Worm (Caenorhabditis elegans) whole organism, midembryonic: ENCODE data around the gene mccc-2.

ENCODE experiments used
- flt-1 ChIP-seq: fragments of 200-800 bp; sonication (Bioruptor generic); IDR thresholded peaks from 2 replicates; pipeline ENCODE4 v1.3.6; 2022; ENCODE audit warnings: missing genetic modification characterization, missing compliant biosample characterization
- med-1 ChIP-seq: sonication (generic microtip); optimal IDR thresholded peaks from 2 replicates; lab custom pipeline; 2017; ENCODE audit warnings: missing genetic modification characterization, mild to moderate bottlenecking, missing compliant biosample characterization, antibody characterized with exemption, missing genetic modification reagents; ENCODE audit not compliant: insufficient read depth
- ref-1 ChIP-seq: fragments of 200-800 bp; sonication (Bioruptor generic); conservative IDR thresholded peaks from 2 replicates; pipeline ENCODE4 v1.3.6; 2022; ENCODE audit warnings: missing genetic modification reagents, missing genetic modification characterization, missing compliant biosample characterization
- tab-1 ChIP-seq: fragments of 200-800 bp; sonication (Bioruptor generic); IDR thresholded peaks from 2 replicates; pipeline ENCODE4 v1.3.6; 2022; ENCODE audit warnings: missing genetic modification characterization, missing compliant biosample characterization
- ztf-23 ChIP-seq: fragments of 200-800 bp; sonication (Bioruptor generic); IDR thresholded peaks from 2 replicates; pipeline ENCODE4 v1.3.6; 2022; ENCODE audit warnings: missing genetic modification reagents, missing genetic modification characterization, missing compliant biosample characterization
- ztf-29 ChIP-seq: fragments of 200-800 bp; sonication (Bioruptor generic); IDR thresholded peaks from 2 replicates; pipeline ENCODE4 v1.3.6; 2022; ENCODE audit warnings: missing genetic modification reagents, missing genetic modification characterization, missing compliant biosample characterization

DNA sequence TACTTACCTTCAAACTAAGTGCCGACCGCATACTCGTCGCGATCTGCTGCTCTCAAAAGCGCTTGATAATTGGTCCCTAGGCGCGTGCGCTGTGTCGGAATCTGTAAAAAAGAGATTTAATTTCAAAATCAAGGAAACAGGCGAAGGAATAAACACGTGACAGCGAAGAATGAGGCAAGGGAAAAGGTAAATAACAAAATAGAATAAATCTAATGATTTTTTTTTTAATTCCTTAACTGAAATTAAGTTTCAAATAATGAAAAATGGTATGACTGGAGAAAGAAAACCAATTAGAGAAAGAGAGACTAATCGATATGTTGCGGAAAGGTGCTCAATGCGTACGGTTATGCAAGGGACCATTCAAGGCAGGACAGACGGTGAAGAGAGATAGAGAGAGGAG, 20.0 kb upstream of the mccc-2 start, which contains the start of gene cya-1:
- no peak for TF ChIP-seq ztf-29 (GFP tag; lab: Robert Waterston, UW)
- TF ChIP-seq ztf-23 (GFP tag; lab: Robert Waterston, UW): no peak
- TF ChIP-seq tab-1: no peak
- TF ChIP-seq ref-1 (GFP tag; lab: Robert Waterston, UW): no peak
- TF ChIP-seq med-1 (GFP tag; lab: Kevin White, UChicago): no peak
- TF ChIP-seq flt-1 (GFP tag; lab: Robert Waterston, UW): no peak
